Fruit fly (Drosophila melanogaster) whole organism, prepupa: Measurements from ENCODE around the gene CG13012.

Source experiments
- Blimp-1 ChIP-seq: fragments of 200-800 bp; sonication (Bioruptor generic); optimal IDR thresholded peaks from 3 replicates; lab custom pipeline; 2017; ENCODE audit warnings: missing biosample characterization, missing genetic modification characterization, mild to moderate bottlenecking, moderate library complexity, missing genetic modification reagents
- CG10631 ChIP-seq: fragments of 200-800 bp; sonication (Bioruptor generic); optimal IDR thresholded peaks from 2 replicates; lab custom pipeline; 2016; ENCODE audit warnings: missing biosample characterization, missing genetic modification characterization
- CG10669 ChIP-seq: fragments of 200-800 bp; sonication (Bioruptor generic); optimal IDR thresholded peaks from 3 replicates; lab custom pipeline; 2018; ENCODE audit warnings: missing biosample characterization, mild to moderate bottlenecking, missing genetic modification characterization, moderate library complexity
- CG11294 ChIP-seq: fragments of 200-800 bp; sonication (Bioruptor generic); IDR thresholded peaks from 2 replicates; pipeline ENCODE4 v1.3.6; 2022; ENCODE audit warnings: missing biosample characterization, missing genetic modification characterization
- CG11762 ChIP-seq: fragments of 200-800 bp; sonication (Bioruptor generic); optimal IDR thresholded peaks from 3 replicates; lab custom pipeline; 2016; ENCODE audit warnings: missing biosample characterization, missing genetic modification characterization; ENCODE audit not compliant: insufficient read depth
- CG11902 ChIP-seq: fragments of 200-800 bp; sonication (Bioruptor generic); optimal IDR thresholded peaks from 3 replicates; lab custom pipeline; 2016; ENCODE audit warnings: missing biosample characterization, missing genetic modification characterization
- CG15336 ChIP-seq: fragments of 200-800 bp; sonication (Bioruptor generic); IDR thresholded peaks from 2 replicates; pipeline ENCODE4 v1.3.6; 2022; ENCODE audit warnings: missing biosample characterization, missing genetic modification characterization
- CG1621 ChIP-seq: fragments of 200-800 bp; sonication (Bioruptor generic); optimal IDR thresholded peaks from 3 replicates; lab custom pipeline; 2018; ENCODE audit warnings: missing biosample characterization, mild to moderate bottlenecking, missing genetic modification characterization
- CG3032 ChIP-seq: fragments of 200-800 bp; optimal IDR thresholded peaks from 2 replicates; lab custom pipeline; 2019; ENCODE audit warnings: missing biosample characterization, mild to moderate bottlenecking, missing genetic modification characterization, moderate library complexity
- CG3919 ChIP-seq: fragments of 200-800 bp; sonication (Bioruptor generic); optimal IDR thresholded peaks from 3 replicates; lab custom pipeline; 2016; ENCODE audit warnings: missing biosample characterization, missing genetic modification characterization
- CG4318 ChIP-seq: fragments of 200-800 bp; sonication (Bioruptor generic); optimal IDR thresholded peaks from 3 replicates; lab custom pipeline; 2017; ENCODE audit warnings: missing biosample characterization, mild to moderate bottlenecking, missing genetic modification characterization
- CG6163 ChIP-seq: fragments of 200-800 bp; sonication (Bioruptor generic); IDR thresholded peaks from 3 replicates; pipeline ENCODE4 v1.3.6; 2022; ENCODE audit warnings: missing biosample characterization, missing genetic modification characterization
- CG7368 ChIP-seq: fragments of 200-800 bp; sonication (Bioruptor generic); optimal IDR thresholded peaks from 3 replicates; lab custom pipeline; 2016; ENCODE audit warnings: missing biosample characterization, missing genetic modification characterization
- CG8119 ChIP-seq: fragments of 200-800 bp; sonication (Bioruptor generic); IDR thresholded peaks from 3 replicates; pipeline ENCODE4 v1.3.6; 2022; ENCODE audit warnings: missing biosample characterization, missing genetic modification characterization
- CG8319 ChIP-seq: fragments of 200-800 bp; sonication (Bioruptor generic); optimal IDR thresholded peaks from 3 replicates; lab custom pipeline; 2016; ENCODE audit warnings: missing biosample characterization, missing genetic modification characterization
- CG8632 ChIP-seq: fragments of 200-800 bp; sonication (Bioruptor generic); optimal IDR thresholded peaks from 3 replicates; lab custom pipeline; 2016; ENCODE audit warnings: missing biosample characterization, missing genetic modification characterization
- Eip78C ChIP-seq: fragments of 200-800 bp; sonication (Bioruptor generic); peaks from one replicate; lab custom pipeline; 2016; ENCODE audit warnings: missing biosample characterization, missing genetic modification characterization
- Ets21C ChIP-seq: fragments of 200-800 bp; sonication (Bioruptor generic); optimal IDR thresholded peaks from 3 replicates; lab custom pipeline; 2016; ENCODE audit warnings: missing biosample characterization, missing genetic modification characterization
- Ets96B ChIP-seq: fragments of 200-800 bp; optimal IDR thresholded peaks from 2 replicates; lab custom pipeline; 2019; ENCODE audit warnings: missing biosample characterization, mild to moderate bottlenecking, missing genetic modification characterization, moderate library complexity
- Hr38 ChIP-seq: sonication (Bioruptor generic); optimal IDR thresholded peaks from 2 replicates; lab custom pipeline; 2016; ENCODE audit warnings: missing biosample characterization, missing genetic modification characterization
- Hr39 ChIP-seq: fragments of 200-800 bp; sonication (Bioruptor generic); optimal IDR thresholded peaks from 2 replicates; lab custom pipeline; 2016; ENCODE audit warnings: missing biosample characterization, missing genetic modification characterization
- Hr4 ChIP-seq: fragments of 200-800 bp; sonication (Bioruptor generic); optimal IDR thresholded peaks from 3 replicates; lab custom pipeline; 2016; ENCODE audit warnings: missing biosample characterization, missing genetic modification characterization
- OdsH ChIP-seq: fragments of 200-800 bp; sonication (Bioruptor generic); optimal IDR thresholded peaks from 3 replicates; lab custom pipeline; 2016; ENCODE audit warnings: missing biosample characterization, missing genetic modification characterization
- Smox ChIP-seq: fragments of 200-800 bp; sonication (Bioruptor generic); optimal IDR thresholded peaks from 3 replicates; lab custom pipeline; 2016; ENCODE audit warnings: missing biosample characterization, missing genetic modification characterization
- Sox102F ChIP-seq: fragments of 200-800 bp; sonication (Bioruptor generic); optimal IDR thresholded peaks from 2 replicates; lab custom pipeline; 2016; ENCODE audit warnings: missing biosample characterization, mild to moderate bottlenecking, missing genetic modification characterization
- Sox14 ChIP-seq: fragments of 200-800 bp; sonication (Bioruptor generic); optimal IDR thresholded peaks from 3 replicates; lab custom pipeline; 2016; ENCODE audit warnings: missing biosample characterization, missing genetic modification characterization
- Sox15 ChIP-seq: fragments of 200-800 bp; sonication (Bioruptor generic); optimal IDR thresholded peaks from 3 replicates; lab custom pipeline; 2016; ENCODE audit warnings: missing biosample characterization, missing genetic modification characterization
- acj6 ChIP-seq: fragments of 200-800 bp; sonication (Bioruptor generic); optimal IDR thresholded peaks from 3 replicates; lab custom pipeline; 2016; ENCODE audit warnings: missing biosample characterization, missing genetic modification characterization
- cyc ChIP-seq: fragments of 200-800 bp; sonication (Bioruptor generic); optimal IDR thresholded peaks from 3 replicates; lab custom pipeline; 2016; ENCODE audit warnings: missing biosample characterization, missing genetic modification characterization
- dsx ChIP-seq: fragments of 200-800 bp; optimal IDR thresholded peaks from 3 replicates; lab custom pipeline; 2019; ENCODE audit warnings: missing biosample characterization, mild to moderate bottlenecking, missing genetic modification characterization, moderate library complexity; ENCODE audit not compliant: poor library complexity, severe bottlenecking
- eg ChIP-seq: fragments of 200-800 bp; sonication (Bioruptor generic); IDR thresholded peaks from 3 replicates; pipeline ENCODE4 v1.3.6; 2022; ENCODE audit warnings: missing biosample characterization, missing genetic modification characterization
- esn ChIP-seq: fragments of 200-800 bp; sonication (Bioruptor generic); optimal IDR thresholded peaks from 2 replicates; lab custom pipeline; 2016; ENCODE audit warnings: missing biosample characterization, mild to moderate bottlenecking, missing genetic modification characterization, moderate library complexity
- fd85E ChIP-seq: fragments of 200-800 bp; sonication (Bioruptor generic); optimal IDR thresholded peaks from 3 replicates; lab custom pipeline; 2016; ENCODE audit warnings: missing biosample characterization, missing genetic modification characterization
- fkh ChIP-seq: fragments of 200-800 bp; sonication (Bioruptor generic); optimal IDR thresholded peaks from 3 replicates; lab custom pipeline; 2017; ENCODE audit warnings: missing biosample characterization, mild to moderate bottlenecking, missing genetic modification characterization, moderate library complexity
- lz ChIP-seq: fragments of 200-800 bp; sonication (Bioruptor generic); optimal IDR thresholded peaks from 3 replicates; lab custom pipeline; 2016; ENCODE audit warnings: missing biosample characterization, missing genetic modification characterization
- net ChIP-seq: fragments of 200-800 bp; sonication (Bioruptor generic); optimal IDR thresholded peaks from 3 replicates; lab custom pipeline; 2016; ENCODE audit warnings: missing biosample characterization, missing genetic modification characterization
- pdm3 ChIP-seq: fragments of 200-800 bp; sonication (Bioruptor generic); optimal IDR thresholded peaks from 3 replicates; lab custom pipeline; 2016; ENCODE audit warnings: missing biosample characterization, missing genetic modification characterization
- spab ChIP-seq: fragments of 200-800 bp; sonication (Bioruptor generic); optimal IDR thresholded peaks from 2 replicates; lab custom pipeline; 2017; ENCODE audit warnings: missing biosample characterization, mild to moderate bottlenecking, missing genetic modification characterization, missing genetic modification reagents
- ss ChIP-seq, 2 experiments: fragments of 200-800 bp; sonication (Bioruptor generic); optimal IDR thresholded peaks; 2 replicates in 1 of 2; 3 replicates in 1 of 2; lab custom pipeline; 2017 to 2018; ENCODE audit warnings: mild to moderate bottlenecking in 2 of 2, missing biosample characterization in 2 of 2, missing genetic modification characterization in 2 of 2, moderate library complexity in 1 of 2
- svp ChIP-seq: fragments of 200-800 bp; sonication (Bioruptor generic); peaks from one replicate; lab custom pipeline; 2016; ENCODE audit warnings: missing biosample characterization, missing genetic modification characterization

The CG13012 gene

dm6 chrX:16690499-16690898 is 13.9 kb upstream of the CG13012 start (continued):
- peak; percentile 21 for TF ChIP-seq acj6 (GFP tag; lab: Kevin White, UChicago)
- TF ChIP-seq Ets96B (tag; lab: Kevin White, UChicago), result peak; percentile 39

DNA sequence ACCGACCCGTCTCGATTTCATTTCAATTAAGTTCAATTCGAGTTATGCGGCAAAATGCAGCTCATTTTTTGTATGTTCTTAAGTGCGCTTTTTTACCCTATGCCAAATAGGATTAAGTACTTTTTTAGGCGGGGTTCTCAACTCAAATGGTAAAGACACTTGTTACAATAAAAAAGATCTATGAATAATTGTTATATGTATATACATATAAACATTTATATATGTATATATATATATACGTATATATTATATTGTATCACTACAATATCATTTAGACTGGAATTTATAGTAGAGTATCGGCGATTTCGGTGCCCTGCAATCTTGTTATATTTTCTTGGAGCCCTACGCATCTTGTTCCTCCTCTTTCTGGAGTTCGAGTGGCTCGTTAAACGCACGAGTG is 13.4 kb upstream of the CG13012 start:
- peak; percentile 51; the same call in 1 of the 3 replicates for TF ChIP-seq CG8119 (GFP tag; lab: Robert Waterston, UW)
- no peak for TF ChIP-seq CG7368 (GFP tag; lab: Kevin White, UChicago)
- no peak for TF ChIP-seq ss (GFP tag; optimal IDR thresholded peaks at IDR 0.05; lab: Kevin White, UChicago)
- TF ChIP-seq Sox102F, result no peak
- TF ChIP-seq CG15336 (GFP tag; lab: Robert Waterston, UW), result no peak
- TF ChIP-seq CG6163 (GFP tag; lab: Robert Waterston, UW), result 0 out of 3 replicates have a peak, but pooled peaks have one; percentile 6
- no peak for TF ChIP-seq Sox15
- TF ChIP-seq dsx (GFP tag; lab: Kevin White, UChicago), result peak; percentile 30
- no peak for TF ChIP-seq Hr38 (GFP tag; lab: Kevin White, UChicago)
- no peak for TF ChIP-seq spab
- peak; percentile 37 for TF ChIP-seq Eip78C (GFP tag; lab: Kevin White, UChicago)
- TF ChIP-seq net (GFP tag; lab: Kevin White, UChicago), result no peak
- no peak for TF ChIP-seq Smox
- TF ChIP-seq CG11902 (GFP tag; lab: Kevin White, UChicago), result no peak
- peak; percentile 5 for TF ChIP-seq CG3032
- TF ChIP-seq pdm3 (GFP tag; lab: Kevin White, UChicago), result no peak
- TF ChIP-seq fd85E (GFP tag; lab: Kevin White, UChicago), result no peak
- TF ChIP-seq CG3919 (GFP tag; lab: Kevin White, UChicago), result no peak
- no peak for TF ChIP-seq Blimp-1 (GFP tag; lab: Kevin White, UChicago)
- TF ChIP-seq Ets96B (tag; lab: Kevin White, UChicago), result peak; percentile 10
- TF ChIP-seq CG10631 (GFP tag; lab: Kevin White, UChicago), result no peak
- no peak for TF ChIP-seq fkh
- TF ChIP-seq CG11294 (GFP tag; lab: Robert Waterston, UW), result no peak
- TF ChIP-seq Hr4 (GFP tag; lab: Kevin White, UChicago), result no peak
- TF ChIP-seq eg (GFP tag; lab: Robert Waterston, UW), result no peak
- peak; percentile 9 for TF ChIP-seq svp (GFP tag; lab: Kevin White, UChicago)
- no peak for TF ChIP-seq cyc (GFP tag; lab: Kevin White, UChicago)
- no peak for TF ChIP-seq CG4318 (GFP tag; lab: Kevin White, UChicago)
- no peak for TF ChIP-seq lz (GFP tag; lab: Kevin White, UChicago)
- TF ChIP-seq Ets21C (GFP tag; lab: Kevin White, UChicago), result no peak
- no peak for TF ChIP-seq CG8632
- no peak for TF ChIP-seq Hr39 (GFP tag; lab: Kevin White, UChicago)

dm6 chrX:16689339-16689738 is 12.8 kb upstream of the CG13012 start:
- no peak for TF ChIP-seq cyc (GFP tag; lab: Kevin White, UChicago)
- TF ChIP-seq CG15336 (GFP tag; lab: Robert Waterston, UW), result no peak
- no peak for TF ChIP-seq Ets21C (GFP tag; lab: Kevin White, UChicago)
- TF ChIP-seq CG11762 (GFP tag; lab: Kevin White, UChicago), result no peak
- no peak for TF ChIP-seq OdsH (GFP tag; lab: Kevin White, UChicago)
- TF ChIP-seq Sox15, result no peak
- no peak for TF ChIP-seq svp (GFP tag; lab: Kevin White, UChicago)
- no peak for TF ChIP-seq Sox102F
- TF ChIP-seq esn (GFP tag; lab: Kevin White, UChicago), result no peak
- TF ChIP-seq CG8632, result no peak
- no peak for TF ChIP-seq CG11294 (GFP tag; lab: Robert Waterston, UW)
- TF ChIP-seq Ets96B (tag; lab: Kevin White, UChicago), result no peak
- TF ChIP-seq Sox14 (GFP tag; lab: Kevin White, UChicago), result no peak
- TF ChIP-seq Hr38 (GFP tag; lab: Kevin White, UChicago), result no peak
- TF ChIP-seq CG8319 (GFP tag; lab: Kevin White, UChicago), result no peak
- TF ChIP-seq CG10631 (GFP tag; lab: Kevin White, UChicago), result no peak
- no peak for TF ChIP-seq CG1621 (tag; lab: Kevin White, UChicago)
- TF ChIP-seq CG4318 (GFP tag; lab: Kevin White, UChicago), result no peak
- no peak for TF ChIP-seq CG10669 (GFP tag; lab: Kevin White, UChicago)
